Fruit fly (Drosophila melanogaster) whole organism, prepupa: ENCODE measurements around the gene Grx3.
A peak's percentile ranks its signal among the peaks of the same experiment; 100 is the strongest.

Source experiments
- Blimp-1 ChIP-seq: fragments of 200-800 bp; sonication (Bioruptor generic); optimal IDR thresholded peaks from 3 replicates; lab custom pipeline; 2017; ENCODE audit warnings: missing biosample characterization, missing genetic modification characterization, mild to moderate bottlenecking, moderate library complexity, missing genetic modification reagents
- CG10631 ChIP-seq: fragments of 200-800 bp; sonication (Bioruptor generic); optimal IDR thresholded peaks from 2 replicates; lab custom pipeline; 2016; ENCODE audit warnings: missing biosample characterization, missing genetic modification characterization
- CG10669 ChIP-seq: fragments of 200-800 bp; sonication (Bioruptor generic); optimal IDR thresholded peaks from 3 replicates; lab custom pipeline; 2018; ENCODE audit warnings: missing biosample characterization, mild to moderate bottlenecking, missing genetic modification characterization, moderate library complexity
- CG11294 ChIP-seq: fragments of 200-800 bp; sonication (Bioruptor generic); IDR thresholded peaks from 2 replicates; pipeline ENCODE4 v1.3.6; 2022; ENCODE audit warnings: missing biosample characterization, missing genetic modification characterization
- CG3032 ChIP-seq: fragments of 200-800 bp; optimal IDR thresholded peaks from 2 replicates; lab custom pipeline; 2019; ENCODE audit warnings: missing biosample characterization, mild to moderate bottlenecking, missing genetic modification characterization, moderate library complexity
- CG31627 ChIP-seq: fragments of 200-800 bp; sonication (Bioruptor generic); optimal IDR thresholded peaks from 3 replicates; lab custom pipeline; 2016; ENCODE audit warnings: missing biosample characterization, missing genetic modification characterization
- CG3919 ChIP-seq: fragments of 200-800 bp; sonication (Bioruptor generic); optimal IDR thresholded peaks from 3 replicates; lab custom pipeline; 2016; ENCODE audit warnings: missing biosample characterization, missing genetic modification characterization
- CG6276 ChIP-seq: fragments of 200-800 bp; sonication (Bioruptor generic); optimal IDR thresholded peaks from 2 replicates; lab custom pipeline; 2017; ENCODE audit warnings: missing biosample characterization, mild to moderate bottlenecking, missing genetic modification characterization
- CG6808 ChIP-seq: fragments of 200-800 bp; sonication (Bioruptor generic); optimal IDR thresholded peaks from 3 replicates; lab custom pipeline; 2017; ENCODE audit warnings: missing biosample characterization, missing genetic modification characterization, mild to moderate bottlenecking, moderate library complexity, missing genetic modification reagents
- CG8119 ChIP-seq: fragments of 200-800 bp; sonication (Bioruptor generic); IDR thresholded peaks from 3 replicates; pipeline ENCODE4 v1.3.6; 2022; ENCODE audit warnings: missing biosample characterization, missing genetic modification characterization
- CG8319 ChIP-seq: fragments of 200-800 bp; sonication (Bioruptor generic); optimal IDR thresholded peaks from 3 replicates; lab custom pipeline; 2016; ENCODE audit warnings: missing biosample characterization, missing genetic modification characterization
- CG8632 ChIP-seq: fragments of 200-800 bp; sonication (Bioruptor generic); optimal IDR thresholded peaks from 3 replicates; lab custom pipeline; 2016; ENCODE audit warnings: missing biosample characterization, missing genetic modification characterization
- CG9139 ChIP-seq: fragments of 200-800 bp; sonication (Bioruptor generic); optimal IDR thresholded peaks from 3 replicates; lab custom pipeline; 2017; ENCODE audit warnings: missing biosample characterization, mild to moderate bottlenecking, missing genetic modification characterization
- Eip75B ChIP-seq: fragments of 200-800 bp; sonication (Bioruptor generic); optimal IDR thresholded peaks from 3 replicates; lab custom pipeline; 2016; ENCODE audit warnings: missing biosample characterization, missing genetic modification characterization
- Eip78C ChIP-seq: fragments of 200-800 bp; sonication (Bioruptor generic); peaks from one replicate; lab custom pipeline; 2016; ENCODE audit warnings: missing biosample characterization, missing genetic modification characterization
- Ets21C ChIP-seq: fragments of 200-800 bp; sonication (Bioruptor generic); optimal IDR thresholded peaks from 3 replicates; lab custom pipeline; 2016; ENCODE audit warnings: missing biosample characterization, missing genetic modification characterization
- Hr38 ChIP-seq: sonication (Bioruptor generic); optimal IDR thresholded peaks from 2 replicates; lab custom pipeline; 2016; ENCODE audit warnings: missing biosample characterization, missing genetic modification characterization
- Hr39 ChIP-seq: fragments of 200-800 bp; sonication (Bioruptor generic); optimal IDR thresholded peaks from 2 replicates; lab custom pipeline; 2016; ENCODE audit warnings: missing biosample characterization, missing genetic modification characterization
- Hr4 ChIP-seq: fragments of 200-800 bp; sonication (Bioruptor generic); optimal IDR thresholded peaks from 3 replicates; lab custom pipeline; 2016; ENCODE audit warnings: missing biosample characterization, missing genetic modification characterization
- Met ChIP-seq: fragments of 200-800 bp; sonication (Bioruptor generic); optimal IDR thresholded peaks from 3 replicates; lab custom pipeline; 2016; ENCODE audit warnings: missing biosample characterization, missing genetic modification characterization
- OdsH ChIP-seq: fragments of 200-800 bp; sonication (Bioruptor generic); optimal IDR thresholded peaks from 3 replicates; lab custom pipeline; 2016; ENCODE audit warnings: missing biosample characterization, missing genetic modification characterization
- Smox ChIP-seq: fragments of 200-800 bp; sonication (Bioruptor generic); optimal IDR thresholded peaks from 3 replicates; lab custom pipeline; 2016; ENCODE audit warnings: missing biosample characterization, missing genetic modification characterization
- Sox102F ChIP-seq: fragments of 200-800 bp; sonication (Bioruptor generic); optimal IDR thresholded peaks from 2 replicates; lab custom pipeline; 2016; ENCODE audit warnings: missing biosample characterization, mild to moderate bottlenecking, missing genetic modification characterization
- Sox14 ChIP-seq: fragments of 200-800 bp; sonication (Bioruptor generic); optimal IDR thresholded peaks from 3 replicates; lab custom pipeline; 2016; ENCODE audit warnings: missing biosample characterization, missing genetic modification characterization
- Sox15 ChIP-seq: fragments of 200-800 bp; sonication (Bioruptor generic); optimal IDR thresholded peaks from 3 replicates; lab custom pipeline; 2016; ENCODE audit warnings: missing biosample characterization, missing genetic modification characterization
- achi ChIP-seq: fragments of 200-800 bp; sonication (Bioruptor generic); optimal IDR thresholded peaks from 3 replicates; lab custom pipeline; 2016; ENCODE audit warnings: missing biosample characterization, missing genetic modification characterization
- cyc ChIP-seq: fragments of 200-800 bp; sonication (Bioruptor generic); optimal IDR thresholded peaks from 3 replicates; lab custom pipeline; 2016; ENCODE audit warnings: missing biosample characterization, missing genetic modification characterization
- dsx ChIP-seq: fragments of 200-800 bp; optimal IDR thresholded peaks from 3 replicates; lab custom pipeline; 2019; ENCODE audit warnings: missing biosample characterization, mild to moderate bottlenecking, missing genetic modification characterization, moderate library complexity; ENCODE audit not compliant: poor library complexity, severe bottlenecking
- eg ChIP-seq: fragments of 200-800 bp; sonication (Bioruptor generic); IDR thresholded peaks from 3 replicates; pipeline ENCODE4 v1.3.6; 2022; ENCODE audit warnings: missing biosample characterization, missing genetic modification characterization
- esn ChIP-seq: fragments of 200-800 bp; sonication (Bioruptor generic); optimal IDR thresholded peaks from 2 replicates; lab custom pipeline; 2016; ENCODE audit warnings: missing biosample characterization, mild to moderate bottlenecking, missing genetic modification characterization, moderate library complexity
- lz ChIP-seq: fragments of 200-800 bp; sonication (Bioruptor generic); optimal IDR thresholded peaks from 3 replicates; lab custom pipeline; 2016; ENCODE audit warnings: missing biosample characterization, missing genetic modification characterization
- net ChIP-seq: fragments of 200-800 bp; sonication (Bioruptor generic); optimal IDR thresholded peaks from 3 replicates; lab custom pipeline; 2016; ENCODE audit warnings: missing biosample characterization, missing genetic modification characterization
- pdm3 ChIP-seq: fragments of 200-800 bp; sonication (Bioruptor generic); optimal IDR thresholded peaks from 3 replicates; lab custom pipeline; 2016; ENCODE audit warnings: missing biosample characterization, missing genetic modification characterization
- spab ChIP-seq: fragments of 200-800 bp; sonication (Bioruptor generic); optimal IDR thresholded peaks from 2 replicates; lab custom pipeline; 2017; ENCODE audit warnings: missing biosample characterization, mild to moderate bottlenecking, missing genetic modification characterization, missing genetic modification reagents
- ss ChIP-seq, 2 experiments: fragments of 200-800 bp; sonication (Bioruptor generic); optimal IDR thresholded peaks; 2 replicates in 1 of 2; 3 replicates in 1 of 2; lab custom pipeline; 2017 to 2018; ENCODE audit warnings: mild to moderate bottlenecking in 2 of 2, missing biosample characterization in 2 of 2, missing genetic modification characterization in 2 of 2, moderate library complexity in 1 of 2
- svp ChIP-seq: fragments of 200-800 bp; sonication (Bioruptor generic); peaks from one replicate; lab custom pipeline; 2016; ENCODE audit warnings: missing biosample characterization, missing genetic modification characterization
- topi ChIP-seq: fragments of 200-800 bp; sonication (Bioruptor generic); optimal IDR thresholded peaks from 3 replicates; lab custom pipeline; 2016; ENCODE audit warnings: missing biosample characterization, missing genetic modification characterization
- vri ChIP-seq: fragments of 200-800 bp; sonication (Bioruptor generic); optimal IDR thresholded peaks from 3 replicates; lab custom pipeline; 2016; ENCODE audit warnings: missing biosample characterization, mild to moderate bottlenecking, missing genetic modification characterization

Gene Grx3

DNA sequence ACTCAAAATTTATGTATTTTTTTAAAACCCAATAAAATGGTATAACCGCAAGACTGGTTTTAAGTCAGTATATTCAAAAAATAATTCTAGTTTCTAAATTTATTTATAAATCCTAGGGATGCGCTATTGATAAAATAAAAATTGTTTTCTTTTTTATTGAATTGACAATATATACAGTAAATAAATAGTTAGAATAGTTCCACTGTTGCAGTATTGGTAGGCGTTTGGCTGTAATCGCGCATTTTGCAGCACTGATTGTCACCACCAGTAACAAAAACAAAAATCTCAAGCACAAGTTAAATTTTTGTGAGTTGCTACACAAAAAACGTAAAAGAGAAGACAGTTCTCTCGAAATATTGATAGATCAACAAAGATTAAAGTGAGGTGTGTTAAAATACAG is 2.7 kb downstream of the Grx3 start, which contains the start of gene CG31855 (continued):
- TF ChIP-seq CG8319 (GFP tag; lab: Kevin White, UChicago) (peak; percentile 61), cyc (GFP tag; lab: Kevin White, UChicago) (peak; percentile 84), topi (GFP tag; lab: Kevin White, UChicago) (peak; percentile 84), Hr38 (GFP tag; lab: Kevin White, UChicago) (no peak), net (peak; percentile 76), CG8119 (GFP tag; lab: Robert Waterston, UW) (peak; percentile 66), CG11294 (peak; percentile 47; the same call in 1 of the 2 replicates), Eip78C (GFP tag; lab: Kevin White, UChicago) (peak; percentile 93), CG6276 (GFP tag; lab: Kevin White, UChicago) (no peak), CG8632 (peak; percentile 74), eg (GFP tag; lab: Robert Waterston, UW) (peak; percentile 80), CG9139 (GFP tag; lab: Kevin White, UChicago) (no peak), Blimp-1 (GFP tag; lab: Kevin White, UChicago) (peak; percentile 43), ss (GFP tag; optimal IDR thresholded peaks at IDR 0.05; lab: Kevin White, UChicago) (peak in 1 of 2 experiments; percentile 77), achi (GFP tag; lab: Kevin White, UChicago) (peak; percentile 83), CG6808 (GFP tag; lab: Kevin White, UChicago) (peak; percentile 64)

- TF ChIP-seq Ets21C, result peak; percentile 15
- TF ChIP-seq Sox102F, result peak; percentile 19
- peak; percentile 31 for TF ChIP-seq pdm3 (GFP tag; lab: Kevin White, UChicago)
- peak; percentile 27 for TF ChIP-seq OdsH (GFP tag; lab: Kevin White, UChicago)
- TF ChIP-seq Met (GFP tag; lab: Kevin White, UChicago), result peak; percentile 54
- no peak for TF ChIP-seq net
- peak; percentile 0 for TF ChIP-seq Hr4 (GFP tag; lab: Kevin White, UChicago)
- TF ChIP-seq svp (GFP tag; lab: Kevin White, UChicago), result peak; percentile 44
- TF ChIP-seq cyc (GFP tag; lab: Kevin White, UChicago), result peak; percentile 49
- TF ChIP-seq CG31627 (GFP tag; lab: Kevin White, UChicago), result peak; percentile 45
- peak; percentile 52 for TF ChIP-seq Sox14 (GFP tag; lab: Kevin White, UChicago)
- TF ChIP-seq Smox (GFP tag; lab: Kevin White, UChicago), result peak; percentile 24
- TF ChIP-seq Blimp-1 (GFP tag; lab: Kevin White, UChicago), result no peak
- TF ChIP-seq CG11294, result no peak
- no peak for TF ChIP-seq CG10669
- peak; percentile 18 for TF ChIP-seq CG3919 (GFP tag; lab: Kevin White, UChicago)
- peak; percentile 58 for TF ChIP-seq esn (GFP tag; lab: Kevin White, UChicago)
- peak in 1 of 2 experiments; percentile 9 for TF ChIP-seq ss (GFP tag; optimal IDR thresholded peaks at IDR 0.05; lab: Kevin White, UChicago)
- peak; percentile 12 for TF ChIP-seq CG10631 (GFP tag; lab: Kevin White, UChicago)
- peak; percentile 25 for TF ChIP-seq Eip75B (GFP tag; lab: Kevin White, UChicago)
- TF ChIP-seq spab (GFP tag; lab: Kevin White, UChicago), result no peak
- peak; percentile 79 for TF ChIP-seq Eip78C (GFP tag; lab: Kevin White, UChicago)
- peak; percentile 35 for TF ChIP-seq lz (GFP tag; lab: Kevin White, UChicago)
- TF ChIP-seq Hr39, result peak; percentile 18
- peak; percentile 25 for TF ChIP-seq CG3032 (tag; lab: Kevin White, UChicago)
- peak; percentile 99 for TF ChIP-seq achi (GFP tag; lab: Kevin White, UChicago)
- peak; percentile 51 for TF ChIP-seq topi (GFP tag; lab: Kevin White, UChicago)
- peak; percentile 75 for TF ChIP-seq vri (GFP tag; lab: Kevin White, UChicago)
- TF ChIP-seq dsx, result peak; percentile 77
- TF ChIP-seq CG8119 (GFP tag; lab: Robert Waterston, UW), result no peak
- no peak for TF ChIP-seq Sox15 (GFP tag; lab: Kevin White, UChicago)
Measured at dm6 chr2L:13370762-13371161, 4.5 kb downstream of the Grx3 start, which contains the start of gene ND-B22. TSS of gene ND-B22 (minus strand) at chr2L:13371110.
